Fruit fly (Drosophila melanogaster) whole organism, embryonic: ENCODE results near the gene Rab3-GEF.

Experiments
- BtbVII ChIP-seq: fragments of 200-800 bp; sonication (Bioruptor generic); optimal IDR thresholded peaks from 3 replicates; lab custom pipeline; 2017; ENCODE audit warnings: missing biosample characterization, mild to moderate bottlenecking, missing genetic modification characterization
- CG10274 ChIP-seq: fragments of 200-800 bp; sonication (Bioruptor generic); optimal IDR thresholded peaks from 3 replicates; lab custom pipeline; 2017; ENCODE audit warnings: missing biosample characterization, mild to moderate bottlenecking, missing genetic modification characterization
- CG10462 ChIP-seq: fragments of 200-800 bp; sonication (Bioruptor generic); optimal IDR thresholded peaks from 2 replicates; lab custom pipeline; 2016; ENCODE audit warnings: missing biosample characterization, missing genetic modification characterization
- CG11560 ChIP-seq: fragments of 200-800 bp; sonication (Bioruptor generic); IDR thresholded peaks from 3 replicates; pipeline ENCODE4 v1.3.6; 2022; ENCODE audit warnings: missing biosample characterization, missing genetic modification characterization
- CG13296 ChIP-seq: fragments of 200-800 bp; sonication (Bioruptor generic); optimal IDR thresholded peaks from 3 replicates; lab custom pipeline; 2018; ENCODE audit warnings: missing biosample characterization, mild to moderate bottlenecking, missing genetic modification characterization
- CG15073 ChIP-seq: fragments of 200-800 bp; sonication (Bioruptor generic); optimal IDR thresholded peaks from 2 replicates; lab custom pipeline; 2016; ENCODE audit warnings: missing biosample characterization, missing genetic modification characterization
- CG1529 ChIP-seq: fragments of 200-800 bp; sonication (Bioruptor generic); optimal IDR thresholded peaks from 3 replicates; lab custom pipeline; 2018; ENCODE audit warnings: missing biosample characterization, missing genetic modification characterization
- CG17912 ChIP-seq: fragments of 200-800 bp; sonication (Bioruptor generic); optimal IDR thresholded peaks from 2 replicates; lab custom pipeline; 2018; ENCODE audit warnings: missing biosample characterization, mild to moderate bottlenecking, missing genetic modification characterization
- CG2199 ChIP-seq: fragments of 200-800 bp; sonication (Bioruptor generic); IDR thresholded peaks from 3 replicates; pipeline ENCODE4 v1.3.6; 2022; ENCODE audit warnings: missing biosample characterization, missing genetic modification characterization
- CG31441 ChIP-seq: fragments of 200-800 bp; sonication (Bioruptor generic); IDR thresholded peaks from 2 replicates; pipeline ENCODE4 v1.3.6; 2022; ENCODE audit warnings: missing biosample characterization, missing genetic modification characterization
- CG32772 ChIP-seq: fragments of 200-800 bp; sonication (Bioruptor generic); IDR thresholded peaks from 2 replicates; pipeline ENCODE4 v1.3.6; 2022; ENCODE audit warnings: missing biosample characterization, missing genetic modification characterization
- CG4282 ChIP-seq: fragments of 200-800 bp; sonication (Bioruptor generic); optimal IDR thresholded peaks from 2 replicates; lab custom pipeline; 2016; ENCODE audit warnings: missing biosample characterization, missing genetic modification characterization
- CG4730 ChIP-seq: fragments of 200-800 bp; sonication (Bioruptor generic); IDR thresholded peaks from 2 replicates; pipeline ENCODE4 v1.3.6; 2022; ENCODE audit warnings: missing biosample characterization, missing genetic modification characterization
- CG6654 ChIP-seq: fragments of 200-800 bp; sonication (Bioruptor generic); optimal IDR thresholded peaks from 2 replicates; lab custom pipeline; 2017; ENCODE audit warnings: missing biosample characterization, mild to moderate bottlenecking, missing genetic modification characterization
- CG8281 ChIP-seq: fragments of 200-800 bp; sonication (Bioruptor generic); optimal IDR thresholded peaks from 2 replicates; lab custom pipeline; 2018; ENCODE audit warnings: missing biosample characterization, mild to moderate bottlenecking, missing genetic modification characterization, moderate library complexity
- Dek ChIP-seq: fragments of 200-800 bp; sonication (Bioruptor generic); optimal IDR thresholded peaks from 3 replicates; lab custom pipeline; 2019; ENCODE audit warnings: missing biosample characterization, mild to moderate bottlenecking, missing genetic modification characterization, moderate library complexity
- Drgx ChIP-seq: fragments of 200-800 bp; sonication (Bioruptor generic); IDR thresholded peaks from 2 replicates; pipeline ENCODE4 v1.3.6; 2022; ENCODE audit warnings: missing biosample characterization, missing genetic modification characterization
- HLHmδ ChIP-seq: fragments of 200-800 bp; sonication (Bioruptor generic); optimal IDR thresholded peaks from 2 replicates; lab custom pipeline; 2018; ENCODE audit warnings: missing biosample characterization, mild to moderate bottlenecking, missing genetic modification characterization, moderate library complexity
- HmgD ChIP-seq: fragments of 200-800 bp; sonication (Bioruptor generic); optimal IDR thresholded peaks from 3 replicates; lab custom pipeline; 2016; ENCODE audit warnings: missing biosample characterization, missing genetic modification characterization
- Oli ChIP-seq: fragments of 200-800 bp; sonication (Bioruptor generic); optimal IDR thresholded peaks from 2 replicates; lab custom pipeline; 2018; ENCODE audit warnings: missing biosample characterization, mild to moderate bottlenecking, missing genetic modification characterization, moderate library complexity
- Ravus ChIP-seq: fragments of 200-800 bp; sonication (Bioruptor generic); IDR thresholded peaks from 2 replicates; pipeline ENCODE4 v1.3.6; 2022; ENCODE audit warnings: missing biosample characterization, missing genetic modification characterization
- Sox100B ChIP-seq: fragments of 200-800 bp; sonication (Bioruptor generic); optimal IDR thresholded peaks from 3 replicates; lab custom pipeline; 2018; ENCODE audit warnings: missing biosample characterization, mild to moderate bottlenecking, missing genetic modification characterization
- ato ChIP-seq: fragments of 200-800 bp; sonication (Bioruptor generic); IDR thresholded peaks from 2 replicates; pipeline ENCODE4 v1.3.6; 2022; ENCODE audit warnings: missing biosample characterization, missing genetic modification characterization; ENCODE audit not compliant: partially characterized antibody
- bcd ChIP-seq: fragments of 200-800 bp; sonication (Bioruptor generic); optimal IDR thresholded peaks from 2 replicates; lab custom pipeline; 2017; ENCODE audit warnings: missing biosample characterization, mild to moderate bottlenecking, missing genetic modification characterization
- bigmax ChIP-seq: fragments of 200-800 bp; sonication (Bioruptor generic); optimal IDR thresholded peaks from 2 replicates; lab custom pipeline; 2018; ENCODE audit warnings: missing biosample characterization, mild to moderate bottlenecking, missing genetic modification characterization
- chinmo ChIP-seq: fragments of 200-800 bp; sonication (Bioruptor generic); IDR thresholded peaks from 4 replicates; pipeline ENCODE4 v1.3.6; 2022; ENCODE audit warnings: missing biosample characterization, missing genetic modification characterization; ENCODE audit not compliant: partially characterized antibody
- dmrt11E ChIP-seq: fragments of 200-800 bp; sonication (Bioruptor generic); optimal IDR thresholded peaks from 3 replicates; lab custom pipeline; 2018; ENCODE audit warnings: missing biosample characterization, mild to moderate bottlenecking, missing genetic modification characterization, moderate library complexity
- dmrt99B ChIP-seq: fragments of 200-800 bp; sonication (Bioruptor generic); optimal IDR thresholded peaks from 2 replicates; lab custom pipeline; 2018; ENCODE audit warnings: missing biosample characterization, mild to moderate bottlenecking, missing genetic modification characterization, moderate library complexity
- fd102C ChIP-seq: fragments of 200-800 bp; sonication (Bioruptor generic); optimal IDR thresholded peaks from 2 replicates; lab custom pipeline; 2018; ENCODE audit warnings: missing biosample characterization, mild to moderate bottlenecking, missing genetic modification characterization, moderate library complexity
- fd64A ChIP-seq: fragments of 200-800 bp; sonication (Bioruptor generic); optimal IDR thresholded peaks from 3 replicates; lab custom pipeline; 2018; ENCODE audit warnings: missing biosample characterization, mild to moderate bottlenecking, missing genetic modification characterization
- ftz-f1 ChIP-seq: fragments of 200-800 bp; sonication (Bioruptor generic); optimal IDR thresholded peaks from 2 replicates; lab custom pipeline; 2016; ENCODE audit warnings: missing biosample characterization, missing genetic modification characterization
- gce ChIP-seq: fragments of 200-800 bp; sonication (Bioruptor generic); IDR thresholded peaks from 3 replicates; pipeline ENCODE4 v1.3.6; 2022; ENCODE audit warnings: missing biosample characterization, missing genetic modification characterization
- gcm ChIP-seq: fragments of 200-800 bp; sonication (Bioruptor generic); optimal IDR thresholded peaks from 2 replicates; lab custom pipeline; 2019; ENCODE audit warnings: missing biosample characterization, mild to moderate bottlenecking, missing genetic modification characterization, moderate library complexity
- gcm2 ChIP-seq: fragments of 200-800 bp; sonication (Bioruptor generic); optimal IDR thresholded peaks from 2 replicates; lab custom pipeline; 2016; ENCODE audit warnings: missing biosample characterization, missing genetic modification characterization
- gsb ChIP-seq: fragments of 200-800 bp; sonication (Bioruptor generic); IDR thresholded peaks from 2 replicates; pipeline ENCODE4 v1.3.6; 2022; ENCODE audit warnings: missing biosample characterization, missing genetic modification characterization
- hkb ChIP-seq, 2 experiments: fragments of 200-800 bp in 1 of 2; fragments of >200 bp in 1 of 2; sonication (Bioruptor generic) in 1 of 2; IDR thresholded peaks in 1 of 2; optimal IDR thresholded peaks in 1 of 2; 2 replicates each; pipeline versions ENCODE4 v1.3.6 to Lab custom; 2017 to 2022; ENCODE audit warnings: missing biosample characterization in 1 of 2, missing genetic modification characterization in 1 of 2
- inv ChIP-seq: fragments of 200-800 bp; sonication (Bioruptor generic); IDR thresholded peaks from 2 replicates; pipeline ENCODE4 v1.3.6; 2022; ENCODE audit warnings: missing biosample characterization, missing genetic modification characterization; ENCODE audit not compliant: partially characterized antibody
- jumu ChIP-seq: fragments of 200-800 bp; sonication (Bioruptor generic); optimal IDR thresholded peaks from 3 replicates; lab custom pipeline; 2016; ENCODE audit warnings: missing biosample characterization, missing genetic modification characterization
- kni ChIP-seq: fragments of 200-800 bp; sonication (Bioruptor generic); optimal IDR thresholded peaks from 3 replicates; lab custom pipeline; 2017; ENCODE audit warnings: mild to moderate bottlenecking, missing biosample characterization, missing genetic modification reagents, missing genetic modification characterization
- lilli ChIP-seq: fragments of 200-800 bp; sonication (Bioruptor generic); optimal IDR thresholded peaks from 3 replicates; lab custom pipeline; 2016; ENCODE audit warnings: missing biosample characterization, missing genetic modification characterization
- p53 ChIP-seq: fragments of 200-800 bp; sonication (Bioruptor generic); optimal IDR thresholded peaks from 2 replicates; lab custom pipeline; 2016; ENCODE audit warnings: missing biosample characterization, missing genetic modification characterization
- pnt ChIP-seq: fragments of 200-800 bp; sonication (Bioruptor generic); optimal IDR thresholded peaks from 3 replicates; lab custom pipeline; 2016; ENCODE audit warnings: missing biosample characterization, missing genetic modification characterization
- sc ChIP-seq, 3 experiments: fragments of >200 bp in 2 of 3; fragments of 200-800 bp in 1 of 3; sonication (Bioruptor generic) in 1 of 3; optimal IDR thresholded peaks; 2 replicates in 2 of 3; 3 replicates in 1 of 3; lab custom pipeline; 2017; ENCODE audit warnings: mild to moderate bottlenecking in 1 of 3, missing biosample characterization in 1 of 3, missing genetic modification characterization in 1 of 3, missing genetic modification reagents in 1 of 3
- scrt ChIP-seq: fragments of 200-800 bp; sonication (Bioruptor generic); optimal IDR thresholded peaks from 2 replicates; lab custom pipeline; 2018; ENCODE audit warnings: missing biosample characterization, mild to moderate bottlenecking, missing genetic modification characterization, moderate library complexity
- sob ChIP-seq: fragments of 200-800 bp; sonication (Bioruptor generic); IDR thresholded peaks from 2 replicates; pipeline ENCODE4 v1.3.6; 2022; ENCODE audit warnings: missing biosample characterization, missing genetic modification characterization
- zf30C ChIP-seq: fragments of 200-800 bp; sonication (Bioruptor generic); optimal IDR thresholded peaks from 3 replicates; lab custom pipeline; 2018; ENCODE audit warnings: missing biosample characterization, mild to moderate bottlenecking, missing genetic modification characterization

Rab3-GEF gene

DNA sequence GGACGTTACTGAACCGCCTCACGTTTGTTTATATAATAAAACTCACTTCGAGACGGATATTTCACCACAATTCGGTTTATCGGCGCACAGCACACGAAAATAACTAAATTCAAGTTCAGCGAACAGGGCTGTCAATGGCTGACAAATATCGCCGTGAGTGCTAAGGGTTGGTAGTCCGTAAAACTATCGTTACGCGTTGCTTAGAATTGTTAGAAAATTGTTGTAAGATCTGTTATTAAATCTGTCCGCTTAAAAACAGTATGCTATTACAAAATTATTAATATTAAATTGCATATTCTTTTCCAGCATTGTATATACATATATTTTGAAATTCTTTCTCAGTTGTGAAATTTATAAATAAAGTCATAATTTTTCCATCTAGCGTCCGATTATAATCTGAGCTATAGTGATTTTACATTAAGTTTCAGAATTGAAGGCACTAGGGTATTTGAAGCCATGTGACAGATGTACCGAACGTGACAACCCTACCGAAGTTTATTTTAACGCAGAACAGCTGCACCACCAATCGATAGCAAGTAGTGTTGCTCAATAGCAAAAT is 4.8 kb upstream of the Rab3-GEF start, which contains the start of gene Cox17 (continued):
- TF ChIP-seq jumu (peak; percentile 49), zf30C (GFP tag; lab: Kevin White, UChicago) (no peak), p53 (GFP tag; lab: Kevin White, UChicago) (no peak), hkb (optimal IDR thresholded peaks at IDR 0.05; lab: Kevin White, UChicago) (no peak), hkb (GFP tag; IDR thresholded peaks at IDR 0.05; lab: Robert Waterston, UW) (peak; percentile 49), ato (GFP tag; lab: Robert Waterston, UW) (no peak), CG17912 (GFP tag; lab: Kevin White, UChicago) (no peak), pnt (GFP tag; lab: Kevin White, UChicago) (peak; percentile 64), bigmax (GFP tag; lab: Kevin White, UChicago) (no peak), CG32772 (GFP tag; lab: Robert Waterston, UW) (peak; percentile 60; the same call in 1 of the 2 replicates), CG1529 (GFP tag; lab: Kevin White, UChicago) (peak; percentile 59), CG6654 (GFP tag; lab: Kevin White, UChicago) (peak; percentile 41), fd64A (GFP tag; lab: Kevin White, UChicago) (no peak), ftz-f1 (GFP tag; lab: Kevin White, UChicago) (peak; percentile 67), gcm (GFP tag; lab: Kevin White, UChicago) (peak; percentile 69), dmrt99B (tag; lab: Kevin White, UChicago) (peak; percentile 83), CG15073 (GFP tag; lab: Kevin White, UChicago) (peak; percentile 18), lilli (GFP tag; lab: Kevin White, UChicago) (peak; percentile 85), CG31441 (GFP tag; lab: Robert Waterston, UW) (peak; percentile 90), HLHmδ (GFP tag; lab: Kevin White, UChicago) (no peak), fd102C (no peak), CG4282 (GFP tag; lab: Kevin White, UChicago) (no peak), CG11560 (tag; lab: Robert Waterston, UW) (peak; percentile 47; the same call in 1 of the 3 replicates), CG10462 (GFP tag; lab: Kevin White, UChicago) (peak; percentile 8), Sox100B (GFP tag; lab: Kevin White, UChicago) (peak; percentile 90), Drgx (GFP tag; lab: Robert Waterston, UW) (peak; percentile 65; the same call in 1 of the 2 replicates), chinmo (GFP tag; lab: Robert Waterston, UW) (0 out of 4 replicates have a peak, but pooled peaks have one; percentile 67), gcm2 (GFP tag; lab: Kevin White, UChicago) (peak; percentile 32), CG4730 (no peak; the same call in none of the 2 replicates), CG10274 (GFP tag; lab: Kevin White, UChicago) (peak; percentile 55), Oli (peak; percentile 75), CG8281 (tag; lab: Kevin White, UChicago) (peak; percentile 65), HmgD (GFP tag; lab: Kevin White, UChicago) (no peak), inv (peak; percentile 75), CG2199 (GFP tag; lab: Robert Waterston, UW) (no peak), sc (optimal IDR thresholded peaks at IDR 0.05; lab: Kevin White, UChicago) (no peak), sc (GFP tag; optimal IDR thresholded peaks at IDR 0.05; lab: Kevin White, UChicago) (peak; percentile 63), Dek (tag; lab: Kevin White, UChicago) (peak; percentile 72), bcd (peak; percentile 84), dmrt11E (tag; lab: Kevin White, UChicago) (peak; percentile 81), gsb (GFP tag; lab: Robert Waterston, UW) (no peak), BtbVII (GFP tag; lab: Kevin White, UChicago) (peak; percentile 78), CG13296 (GFP tag; lab: Kevin White, UChicago) (peak; percentile 77), kni (GFP tag; lab: Kevin White, UChicago) (peak; percentile 47), Ravus (GFP tag; lab: Robert Waterston, UW) (no peak), scrt (GFP tag; lab: Kevin White, UChicago) (peak; percentile 51), gce (GFP tag; lab: Robert Waterston, UW) (no peak), sob (GFP tag; lab: Robert Waterston, UW) (peak; percentile 59; the same call in 1 of the 2 replicates)
